ENCODE assay signal across 4 worm cellular contexts in genomic region chrIII:12849691-12850090, ce11.
A peak's percentile ranks its signal among the peaks of the same experiment; 100 is the strongest.
TF ChIP-seq lines count a peak whose summit lies in the region.

No protein-coding gene starts in this region.

TF ChIP-seq in whole organism, L2 larva, 48 proteins besides CTCF, POLR2A, EP300 and RAD21:
- TF ChIP-seq unc-39 (tag; optimal IDR thresholded peaks at IDR 0.05; lab: Kevin White, UChicago) (no peak), sma-9 (GFP tag; optimal IDR thresholded peaks at IDR 0.05; lab: Kevin White, UChicago) (peak; percentile 43), sma-9 (tag; optimal IDR thresholded peaks at IDR 0.05; lab: Kevin White, UChicago) (no peak), fos-1 (tag; optimal IDR thresholded peaks at IDR 0.05; lab: Kevin White, UChicago) (peak; percentile 68), dmd-4 (tag; optimal IDR thresholded peaks at IDR 0.05; lab: Kevin White, UChicago) (no peak), elt-1 (tag; optimal IDR thresholded peaks at IDR 0.05; lab: Kevin White, UChicago) (no peak)

TF ChIP-seq in whole organism, L3 larva, 47 proteins besides CTCF, POLR2A, EP300 and RAD21:
- no peak for TF ChIP-seq lin-15B (tag; optimal IDR thresholded peaks at IDR 0.05; lab: Kevin White, UChicago)
- no peak for TF ChIP-seq skn-1 (tag; optimal IDR thresholded peaks at IDR 0.05; lab: Kevin White, UChicago)
- no peak for TF ChIP-seq elt-3 (tag; optimal IDR thresholded peaks at IDR 0.05; lab: Kevin White, UChicago)
- TF ChIP-seq pqm-1 (tag; optimal IDR thresholded peaks at IDR 0.05; lab: Kevin White, UChicago): peak; percentile 37
- no peak for TF ChIP-seq mml-1 (tag; optimal IDR thresholded peaks at IDR 0.05; lab: Kevin White, UChicago)
- TF ChIP-seq nfya-1 (tag; optimal IDR thresholded peaks at IDR 0.05; lab: Kevin White, UChicago; ENCODE audit: insufficient read depth): no peak
- TF ChIP-seq fos-1 (tag; optimal IDR thresholded peaks at IDR 0.05; lab: Kevin White, UChicago): no peak
- no peak for TF ChIP-seq lsy-12 (tag; optimal IDR thresholded peaks at IDR 0.05; lab: Kevin White, UChicago)
- no peak for TF ChIP-seq nhr-11 (tag; optimal IDR thresholded peaks at IDR 0.05; lab: Kevin White, UChicago)
- TF ChIP-seq elt-2 (tag; optimal IDR thresholded peaks at IDR 0.05; lab: Kevin White, UChicago): peak; percentile 37
- TF ChIP-seq sea-2 (GFP tag; optimal IDR thresholded peaks at IDR 0.05; lab: Kevin White, UChicago): no peak
- TF ChIP-seq unc-39 (tag; optimal IDR thresholded peaks at IDR 0.05; lab: Kevin White, UChicago): no peak

TF ChIP-seq in whole organism, L4 larva, 104 proteins besides CTCF, POLR2A, EP300 and RAD21:
- TF ChIP-seq hlh-11 (tag; optimal IDR thresholded peaks at IDR 0.05; lab: Kevin White, UChicago) (peak; percentile 75), daf-16 (GFP tag; optimal IDR thresholded peaks at IDR 0.05; lab: Kevin White, UChicago) (no peak), daf-16 (tag; optimal IDR thresholded peaks at IDR 0.05; lab: Kevin White, UChicago) (no peak), php-3 (GFP tag; IDR thresholded peaks at IDR 0.05; lab: Robert Waterston, UW) (peak; percentile 24; the same call in 1 of the 2 replicates), lin-38 (GFP tag; IDR thresholded peaks at IDR 0.05; lab: Robert Waterston, UW) (no peak), mes-2 (tag; optimal IDR thresholded peaks at IDR 0.05; lab: Kevin White, UChicago; ENCODE audit: poor library complexity, severe bottlenecking) (peak; percentile 20), nhr-28 (tag; optimal IDR thresholded peaks at IDR 0.05; lab: Kevin White, UChicago) (peak; percentile 100), dmd-6 (GFP tag; IDR thresholded peaks at IDR 0.05; lab: Robert Waterston, UW) (peak; percentile 88), dve-1 (tag; optimal IDR thresholded peaks at IDR 0.05; lab: Kevin White, UChicago; ENCODE audit: insufficient read depth) (peak; percentile 68), mdt-29 (GFP tag; IDR thresholded peaks at IDR 0.05; lab: Robert Waterston, UW) (no peak), mxl-3 (GFP tag; optimal IDR thresholded peaks at IDR 0.05; lab: Kevin White, UChicago) (peak; percentile 28), F37D6.2 (tag; optimal IDR thresholded peaks at IDR 0.05; lab: Kevin White, UChicago) (no peak), nhr-41 (GFP tag; IDR thresholded peaks at IDR 0.05; lab: Robert Waterston, UW) (0 out of 2 replicates have a peak, but pooled peaks have one; percentile 21), tra-1 (GFP tag; IDR thresholded peaks at IDR 0.05; lab: Robert Waterston, UW) (0 out of 2 replicates have a peak, but pooled peaks have one; percentile 18), nhr-102 (tag; optimal IDR thresholded peaks at IDR 0.05; lab: Kevin White, UChicago) (peak; percentile 28), hlh-30 (tag; optimal IDR thresholded peaks at IDR 0.05; lab: Kevin White, UChicago; ENCODE audit: insufficient read depth) (peak; percentile 47)

TF ChIP-seq in whole organism, young adult, 124 proteins besides CTCF, POLR2A, EP300 and RAD21:
- TF ChIP-seq Y95B8A.8 (GFP tag; IDR thresholded peaks at IDR 0.05; lab: Robert Waterston, UW): no peak
- TF ChIP-seq nhr-80 (tag; optimal IDR thresholded peaks at IDR 0.05; lab: Kevin White, UChicago): peak; percentile 69
- no peak for TF ChIP-seq cebp-1 (GFP tag; IDR thresholded peaks at IDR 0.05; lab: Robert Waterston, UW)
- peak; percentile 40 for TF ChIP-seq cebp-1 (tag; optimal IDR thresholded peaks at IDR 0.05; lab: Kevin White, UChicago)
- peak in 1 of 2 experiments; percentile 18 for TF ChIP-seq let-607 (tag; optimal IDR thresholded peaks at IDR 0.05; lab: Kevin White, UChicago)
- TF ChIP-seq nfyb-1 (GFP tag; IDR thresholded peaks at IDR 0.05; lab: Robert Waterston, UW): 0 out of 2 replicates have a peak, but pooled peaks have one; percentile 24
